Worm (Caenorhabditis elegans) whole organism, mixed stage, embryonic: ENCODE data around the gene mars-1.

Source experiments
- M03D4.4 ChIP-seq: sonication (generic microtip); optimal IDR thresholded peaks from 2 replicates; lab custom pipeline; 2017; ENCODE audit warnings: mild to moderate bottlenecking, missing genetic modification characterization, missing compliant biosample characterization
- blmp-1 ChIP-seq: fragments of 150-350 bp; optimal IDR thresholded peaks from 2 replicates; lab custom pipeline; 2014; ENCODE audit warnings: missing biosample characterization, missing genetic modification characterization
- ceh-39 ChIP-seq: fragments of 150-350 bp; optimal IDR thresholded peaks from 2 replicates; lab custom pipeline; 2014; ENCODE audit warnings: missing biosample characterization, missing genetic modification characterization
- ceh-43 ChIP-seq: fragments of 200-800 bp; sonication (Bioruptor generic); optimal IDR thresholded peaks from 2 replicates; lab custom pipeline; 2018; ENCODE audit warnings: mild to moderate bottlenecking, missing genetic modification characterization, moderate library complexity, missing compliant biosample characterization
- ceh-83 ChIP-seq: fragments of 200-800 bp; sonication (Bioruptor generic); optimal IDR thresholded peaks from 2 replicates; lab custom pipeline; 2018; ENCODE audit warnings: mild to moderate bottlenecking, missing genetic modification characterization, missing compliant biosample characterization
- ces-1 ChIP-seq: fragments of 150-350 bp; optimal IDR thresholded peaks from 2 replicates; lab custom pipeline; 2014; ENCODE audit warnings: missing biosample characterization, missing genetic modification reagents, missing genetic modification characterization
- cnd-1 ChIP-seq: fragments of 200-800 bp; sonication (Bioruptor generic); optimal IDR thresholded peaks from 2 replicates; lab custom pipeline; 2018; ENCODE audit warnings: mild to moderate bottlenecking, missing genetic modification characterization, missing compliant biosample characterization
- drap-1 ChIP-seq: fragments of 200-800 bp; sonication (Bioruptor generic); optimal IDR thresholded peaks from 3 replicates; lab custom pipeline; 2018; ENCODE audit warnings: mild to moderate bottlenecking, missing genetic modification characterization, missing compliant biosample characterization
- elt-1 ChIP-seq: sonication (generic microtip); optimal IDR thresholded peaks from 2 replicates; lab custom pipeline; 2017; ENCODE audit warnings: missing genetic modification characterization, mild to moderate bottlenecking, missing compliant biosample characterization, antibody characterized with exemption, moderate library complexity, borderline replicate concordance; ENCODE audit not compliant: insufficient read depth
- elt-3 ChIP-seq: fragments of 150-350 bp; optimal IDR thresholded peaks from 2 replicates; lab custom pipeline; 2014; ENCODE audit warnings: missing biosample characterization, missing genetic modification characterization
- flh-1 ChIP-seq: fragments of 200-800 bp; sonication (Bioruptor generic); optimal IDR thresholded peaks from 2 replicates; lab custom pipeline; 2018; ENCODE audit warnings: mild to moderate bottlenecking, missing genetic modification characterization, moderate library complexity, missing compliant biosample characterization
- ham-2 ChIP-seq: fragments of 200-800 bp; sonication (Bioruptor generic); optimal IDR thresholded peaks from 2 replicates; lab custom pipeline; 2018; ENCODE audit warnings: mild to moderate bottlenecking, missing genetic modification characterization, missing compliant biosample characterization
- hlh-1 ChIP-seq: fragments of 150-350 bp; optimal IDR thresholded peaks from 2 replicates; lab custom pipeline; 2014; ENCODE audit warnings: missing biosample characterization, missing genetic modification reagents, missing genetic modification characterization
- lin-13 ChIP-seq: fragments of 150-350 bp; optimal IDR thresholded peaks from 2 replicates; lab custom pipeline; 2014; ENCODE audit warnings: missing biosample characterization, missing genetic modification characterization
- lin-32 ChIP-seq: fragments of 200-800 bp; sonication (Bioruptor generic); optimal IDR thresholded peaks from 2 replicates; lab custom pipeline; 2018; ENCODE audit warnings: mild to moderate bottlenecking, missing genetic modification characterization, missing compliant biosample characterization
- lsy-2 ChIP-seq: fragments of 150-350 bp; optimal IDR thresholded peaks from 2 replicates; lab custom pipeline; 2014; ENCODE audit warnings: missing biosample characterization, missing genetic modification characterization
- mab-5 ChIP-seq: fragments of 150-350 bp; optimal IDR thresholded peaks from 2 replicates; lab custom pipeline; 2014; ENCODE audit warnings: missing biosample characterization, missing genetic modification characterization
- mep-1 ChIP-seq: fragments of 150-350 bp; optimal IDR thresholded peaks from 2 replicates; lab custom pipeline; 2017; ENCODE audit warnings: missing biosample characterization, missing genetic modification reagents, missing genetic modification characterization, inconsistent platforms
- mls-2 ChIP-seq: sonication (generic microtip); optimal IDR thresholded peaks from 2 replicates; lab custom pipeline; 2016; ENCODE audit warnings: mild to moderate bottlenecking, missing genetic modification characterization, moderate library complexity, missing compliant biosample characterization
- nhr-12 ChIP-seq: fragments of 150-350 bp; optimal IDR thresholded peaks from 2 replicates; lab custom pipeline; 2014; ENCODE audit warnings: missing biosample characterization, missing genetic modification characterization
- nhr-2 ChIP-seq: fragments of 150-350 bp; optimal IDR thresholded peaks from 2 replicates; lab custom pipeline; 2014; ENCODE audit warnings: missing biosample characterization, missing genetic modification characterization
- nhr-237 ChIP-seq: fragments of 150-350 bp; optimal IDR thresholded peaks from 2 replicates; lab custom pipeline; 2014; ENCODE audit warnings: missing biosample characterization, missing genetic modification characterization
- nhr-28 ChIP-seq: fragments of 150-350 bp; optimal IDR thresholded peaks from 2 replicates; lab custom pipeline; 2014; ENCODE audit warnings: missing biosample characterization, missing genetic modification characterization
- nhr-76 ChIP-seq: sonication (generic microtip); optimal IDR thresholded peaks from 2 replicates; lab custom pipeline; 2017; ENCODE audit warnings: missing biosample characterization, missing genetic modification characterization
- pha-4 ChIP-seq: fragments of 150-350 bp; optimal IDR thresholded peaks from 2 replicates; lab custom pipeline; 2018; ENCODE audit warnings: missing biosample characterization, missing genetic modification reagents, missing genetic modification characterization
- sem-2 ChIP-seq: fragments of 200-800 bp; sonication (Bioruptor generic); optimal IDR thresholded peaks from 2 replicates; lab custom pipeline; 2018; ENCODE audit warnings: mild to moderate bottlenecking, missing genetic modification characterization, missing compliant biosample characterization
- snpc-4 ChIP-seq: fragments of 150-350 bp; optimal IDR thresholded peaks from 2 replicates; lab custom pipeline; 2014; ENCODE audit warnings: missing biosample characterization, missing genetic modification characterization
- sptf-1 ChIP-seq: sonication (generic microtip); optimal IDR thresholded peaks from 2 replicates; lab custom pipeline; 2017; ENCODE audit warnings: mild to moderate bottlenecking, missing genetic modification characterization, moderate library complexity, missing compliant biosample characterization
- tbx-8 ChIP-seq: fragments of 200-800 bp; sonication (Bioruptor generic); optimal IDR thresholded peaks from 2 replicates; lab custom pipeline; 2018; ENCODE audit warnings: mild to moderate bottlenecking, missing genetic modification characterization, moderate library complexity, missing compliant biosample characterization
- unc-120 ChIP-seq: sonication (generic microtip); optimal IDR thresholded peaks from 2 replicates; lab custom pipeline; 2017; ENCODE audit warnings: missing genetic modification characterization, missing compliant biosample characterization; ENCODE audit not compliant: poor library complexity, severe bottlenecking
- unc-39 ChIP-seq: fragments of 150-350 bp; optimal IDR thresholded peaks from 2 replicates; lab custom pipeline; 2014; ENCODE audit warnings: missing biosample characterization, missing genetic modification characterization
- unc-62 ChIP-seq: fragments of 150-350 bp; optimal IDR thresholded peaks from 2 replicates; lab custom pipeline; 2014; ENCODE audit warnings: missing biosample characterization, missing genetic modification reagents, missing genetic modification characterization
- zip-8 ChIP-seq: fragments of 150-350 bp; optimal IDR thresholded peaks from 2 replicates; lab custom pipeline; 2014; ENCODE audit warnings: missing biosample characterization, missing genetic modification characterization
- ztf-11 ChIP-seq: fragments of 150-350 bp; optimal IDR thresholded peaks from 2 replicates; lab custom pipeline; 2014; ENCODE audit warnings: missing biosample characterization, missing genetic modification characterization

Gene mars-1

ce11 chrIV:11627847-11628246 lies 7.4 kb downstream of the mars-1 start, which contains the start of gene lys-6:
Gene lys-6, minus strand, starts transcription at chrIV:11627947.
- TF ChIP-seq elt-3 (tag; lab: Kevin White, UChicago) (no peak), unc-39 (tag; lab: Kevin White, UChicago) (no peak), cnd-1 (tag; lab: Kevin White, UChicago) (no peak), lsy-2 (tag; lab: Kevin White, UChicago) (no peak), ceh-43 (GFP tag; lab: Kevin White, UChicago) (no peak), elt-1 (no peak), pha-4 (no peak), ham-2 (GFP tag; lab: Kevin White, UChicago) (no peak), nhr-28 (no peak), nhr-2 (no peak), mep-1 (tag; lab: Kevin White, UChicago) (no peak), nhr-237 (no peak), ces-1 (GFP tag; lab: Kevin White, UChicago) (no peak), hlh-1 (tag; lab: Kevin White, UChicago) (no peak), sptf-1 (tag; lab: Kevin White, UChicago) (no peak), nhr-76 (tag; lab: Kevin White, UChicago) (no peak), mls-2 (tag; lab: Kevin White, UChicago) (no peak), snpc-4 (tag; lab: Kevin White, UChicago) (no peak)

- TF ChIP-seq cnd-1 (tag; lab: Kevin White, UChicago) = no peak
- TF ChIP-seq mls-2 (tag; lab: Kevin White, UChicago) = no peak
- no peak for TF ChIP-seq blmp-1 (tag; lab: Kevin White, UChicago)
- TF ChIP-seq elt-1 = no peak
- TF ChIP-seq unc-62 (GFP tag; lab: Kevin White, UChicago) = no peak
Measured at ce11 chrIV:11625482-11625881, 9.8 kb downstream of the mars-1 start, which contains the start of gene lys-5. Gene lys-5, minus strand, starts transcription at chrIV:11625582.

- no peak for TF ChIP-seq snpc-4 (tag; lab: Kevin White, UChicago)
- TF ChIP-seq flh-1 (GFP tag; lab: Kevin White, UChicago) = no peak
- no peak for TF ChIP-seq cnd-1 (tag; lab: Kevin White, UChicago)
- no peak for TF ChIP-seq pha-4
- no peak for TF ChIP-seq nhr-12 (tag; lab: Kevin White, UChicago)
- TF ChIP-seq ceh-39 (tag; lab: Kevin White, UChicago) = no peak
- no peak for TF ChIP-seq drap-1 (GFP tag; lab: Kevin White, UChicago)
- no peak for TF ChIP-seq nhr-2
- no peak for TF ChIP-seq ceh-83 (GFP tag; lab: Kevin White, UChicago)
- TF ChIP-seq nhr-76 (tag; lab: Kevin White, UChicago) = no peak
- no peak for TF ChIP-seq mep-1 (tag; lab: Kevin White, UChicago)
- no peak for TF ChIP-seq lin-13 (tag; lab: Kevin White, UChicago)
- TF ChIP-seq nhr-237 = no peak
- TF ChIP-seq unc-39 (tag; lab: Kevin White, UChicago) = no peak
- TF ChIP-seq hlh-1 (tag; lab: Kevin White, UChicago) = no peak
- no peak for TF ChIP-seq sptf-1 (tag; lab: Kevin White, UChicago)
- TF ChIP-seq ceh-43 (GFP tag; lab: Kevin White, UChicago) = no peak
- TF ChIP-seq ztf-11 (tag; lab: Kevin White, UChicago) = no peak
Measured at ce11 chrIV:11623759-11624287, 11.5 kb downstream of the mars-1 start.

- TF ChIP-seq zip-8 (tag; lab: Kevin White, UChicago) (no peak), mab-5 (tag; lab: Kevin White, UChicago) (no peak), elt-1 (no peak), nhr-76 (tag; lab: Kevin White, UChicago) (no peak), nhr-237 (no peak), snpc-4 (tag; lab: Kevin White, UChicago) (no peak), nhr-2 (no peak), elt-3 (tag; lab: Kevin White, UChicago) (no peak), nhr-28 (no peak), ztf-11 (tag; lab: Kevin White, UChicago) (no peak), M03D4.4 (tag; lab: Kevin White, UChicago) (no peak), mls-2 (tag; lab: Kevin White, UChicago) (no peak), hlh-1 (tag; lab: Kevin White, UChicago) (no peak), unc-120 (no peak)
Measured at ce11 chrIV:11623060-11623459, 12.2 kb downstream of the mars-1 start, which contains the start of gene lys-4. Gene lys-4, minus strand, starts transcription at chrIV:11623174.

ce11 chrIV:11622336-11622735 lies 13.0 kb downstream of the mars-1 start:
- TF ChIP-seq lin-32 (GFP tag; lab: Kevin White, UChicago) (no peak), nhr-28 (no peak), sem-2 (GFP tag; lab: Kevin White, UChicago) (no peak), tbx-8 (GFP tag; lab: Kevin White, UChicago) (no peak), nhr-237 (no peak)
